Worm (Caenorhabditis elegans): Measurements from ENCODE around the gene tomm-40.

The tomm-40 gene

ce11 chrII:8964835-8965234 is 8.5 kb downstream of the tomm-40 start, which contains the start of the genes ndub-3 and C18E9.2:
Gene ndub-3, minus strand, starts transcription at chrII:8964890.
Gene C18E9.2, plus strand, starts transcription at chrII:8965006.
- TF ChIP-seq ceh-63 (GFP tag; optimal IDR thresholded peaks at IDR 0.05) (no peak), nhr-20 (tag; optimal IDR thresholded peaks at IDR 0.05) (no peak), rnt-1 (tag; optimal IDR thresholded peaks at IDR 0.05) (peak; percentile 26), tbx-2 (tag; optimal IDR thresholded peaks at IDR 0.05) (peak; percentile 6), fos-1 (tag; optimal IDR thresholded peaks at IDR 0.05) (no peak), pax-3 (tag; optimal IDR thresholded peaks at IDR 0.05) (no peak), C04F5.9 (tag; optimal IDR thresholded peaks at IDR 0.05) (no peak), nhr-47 (tag; optimal IDR thresholded peaks at IDR 0.05) (peak; percentile 1), nhr-71 (tag; optimal IDR thresholded peaks at IDR 0.05) (peak; percentile 33), elt-3 (tag; optimal IDR thresholded peaks at IDR 0.05) (no peak), lin-15B (tag; optimal IDR thresholded peaks at IDR 0.05) (no peak), unc-30 (tag; optimal IDR thresholded peaks at IDR 0.05) (no peak), C16A3.4 (tag; optimal IDR thresholded peaks at IDR 0.05) (peak; percentile 55), aly-2 (tag; optimal IDR thresholded peaks at IDR 0.05) (no peak), mef-2 (tag; optimal IDR thresholded peaks at IDR 0.05) (no peak), mep-1 (tag; optimal IDR thresholded peaks at IDR 0.05) (no peak), ztf-11 (tag; optimal IDR thresholded peaks at IDR 0.05) (no peak), efl-1 (optimal IDR thresholded peaks at IDR 0.05) (peak; percentile 66 to 67), efl-1 (GFP tag; optimal IDR thresholded peaks at IDR 0.05 in 1 of 2) (peak; percentile 48 to 95), zag-1 (tag; optimal IDR thresholded peaks at IDR 0.05) (no peak), elt-2 (tag; optimal IDR thresholded peaks at IDR 0.05) (no peak), egl-13 (tag; optimal IDR thresholded peaks at IDR 0.05) (no peak), C34B4.2 (tag; optimal IDR thresholded peaks at IDR 0.05) (no peak), lin-14 (GFP tag; optimal IDR thresholded peaks at IDR 0.05) (peak; percentile 50), nhr-85 (tag) (no peak), sup-37 (GFP tag; optimal IDR thresholded peaks at IDR 0.05) (no peak), lsy-2 (tag; optimal IDR thresholded peaks at IDR 0.05) (peak; percentile 13 to 75), ceh-82 (tag; optimal IDR thresholded peaks at IDR 0.05) (peak in 2 of 3 experiments; percentile 4 to 64), lin-35 (GFP tag; optimal IDR thresholded peaks at IDR 0.05) (peak; percentile 59 to 79), lir-3 (tag; optimal IDR thresholded peaks at IDR 0.05; ENCODE audit: poor library complexity) (no peak), mdl-1 (tag; optimal IDR thresholded peaks at IDR 0.05) (peak in 1 of 2 experiments; percentile 24), alr-1 (tag; optimal IDR thresholded peaks at IDR 0.05; ENCODE audit: borderline replicate concordance) (no peak), unc-86 (tag; optimal IDR thresholded peaks at IDR 0.05) (no peak), nhr-90 (tag; optimal IDR thresholded peaks at IDR 0.05; ENCODE audit: poor library complexity) (no peak), egl-27 (tag; optimal IDR thresholded peaks at IDR 0.05) (no peak), dpl-1 (GFP tag; optimal IDR thresholded peaks at IDR 0.05) (peak; percentile 38 to 66 (median 56)), pag-3 (tag; optimal IDR thresholded peaks at IDR 0.05; ENCODE audit: borderline replicate concordance, insufficient read depth) (no peak), pqm-1 (tag; optimal IDR thresholded peaks at IDR 0.05) (no peak), lin-13 (GFP tag; optimal IDR thresholded peaks at IDR 0.05) (no peak), hpl-2 (GFP tag; optimal IDR thresholded peaks at IDR 0.05) (no peak), snu-23 (GFP tag; optimal IDR thresholded peaks at IDR 0.05) (peak; percentile 32), lin-39 (tag; optimal IDR thresholded peaks at IDR 0.05) (no peak)

- TF ChIP-seq pax-3 (tag; optimal IDR thresholded peaks at IDR 0.05) (no peak), lir-3 (tag; optimal IDR thresholded peaks at IDR 0.05; ENCODE audit: poor library complexity) (no peak), zip-4 (GFP tag; optimal IDR thresholded peaks at IDR 0.05) (no peak)
Observed at ce11 chrII:8964049-8964448, 9.3 kb downstream of the tomm-40 start, which contains the start of gene sftd-3. Gene sftd-3, minus strand, starts transcription at chrII:8964149.

Measured in whole organism, L1 larva.